Fruit fly (Drosophila melanogaster) whole organism, prepupa: ENCODE data around the gene Cen.

Experiments used
- CG10631 ChIP-seq: fragments of 200-800 bp; sonication (Bioruptor generic); optimal IDR thresholded peaks from 2 replicates; lab custom pipeline; 2016; ENCODE audit warnings: missing biosample characterization, missing genetic modification characterization
- CG11294 ChIP-seq: fragments of 200-800 bp; sonication (Bioruptor generic); IDR thresholded peaks from 2 replicates; pipeline ENCODE4 v1.3.6; 2022; ENCODE audit warnings: missing biosample characterization, missing genetic modification characterization
- CG11762 ChIP-seq: fragments of 200-800 bp; sonication (Bioruptor generic); optimal IDR thresholded peaks from 3 replicates; lab custom pipeline; 2016; ENCODE audit warnings: missing biosample characterization, missing genetic modification characterization; ENCODE audit not compliant: insufficient read depth
- CG11902 ChIP-seq: fragments of 200-800 bp; sonication (Bioruptor generic); optimal IDR thresholded peaks from 3 replicates; lab custom pipeline; 2016; ENCODE audit warnings: missing biosample characterization, missing genetic modification characterization
- CG15336 ChIP-seq: fragments of 200-800 bp; sonication (Bioruptor generic); IDR thresholded peaks from 2 replicates; pipeline ENCODE4 v1.3.6; 2022; ENCODE audit warnings: missing biosample characterization, missing genetic modification characterization
- CG16779 ChIP-seq: fragments of 200-800 bp; sonication (Bioruptor generic); optimal IDR thresholded peaks from 3 replicates; lab custom pipeline; 2017; ENCODE audit warnings: missing biosample characterization, mild to moderate bottlenecking, missing genetic modification characterization
- CG3032 ChIP-seq: fragments of 200-800 bp; optimal IDR thresholded peaks from 2 replicates; lab custom pipeline; 2019; ENCODE audit warnings: missing biosample characterization, mild to moderate bottlenecking, missing genetic modification characterization, moderate library complexity
- CG31627 ChIP-seq: fragments of 200-800 bp; sonication (Bioruptor generic); optimal IDR thresholded peaks from 3 replicates; lab custom pipeline; 2016; ENCODE audit warnings: missing biosample characterization, missing genetic modification characterization
- CG32006 ChIP-seq: fragments of 200-800 bp; sonication (Bioruptor generic); optimal IDR thresholded peaks from 3 replicates; lab custom pipeline; 2017; ENCODE audit warnings: missing biosample characterization, mild to moderate bottlenecking, missing genetic modification characterization
- CG3919 ChIP-seq: fragments of 200-800 bp; sonication (Bioruptor generic); optimal IDR thresholded peaks from 3 replicates; lab custom pipeline; 2016; ENCODE audit warnings: missing biosample characterization, missing genetic modification characterization
- CG6163 ChIP-seq: fragments of 200-800 bp; sonication (Bioruptor generic); IDR thresholded peaks from 3 replicates; pipeline ENCODE4 v1.3.6; 2022; ENCODE audit warnings: missing biosample characterization, missing genetic modification characterization
- CG6276 ChIP-seq: fragments of 200-800 bp; sonication (Bioruptor generic); optimal IDR thresholded peaks from 2 replicates; lab custom pipeline; 2017; ENCODE audit warnings: missing biosample characterization, mild to moderate bottlenecking, missing genetic modification characterization
- CG6792 ChIP-seq: fragments of 200-800 bp; sonication (Bioruptor generic); optimal IDR thresholded peaks from 3 replicates; lab custom pipeline; 2016; ENCODE audit warnings: missing biosample characterization, missing genetic modification characterization
- CG7368 ChIP-seq: fragments of 200-800 bp; sonication (Bioruptor generic); optimal IDR thresholded peaks from 3 replicates; lab custom pipeline; 2016; ENCODE audit warnings: missing biosample characterization, missing genetic modification characterization
- CG8119 ChIP-seq: fragments of 200-800 bp; sonication (Bioruptor generic); IDR thresholded peaks from 3 replicates; pipeline ENCODE4 v1.3.6; 2022; ENCODE audit warnings: missing biosample characterization, missing genetic modification characterization
- CG9139 ChIP-seq: fragments of 200-800 bp; sonication (Bioruptor generic); optimal IDR thresholded peaks from 3 replicates; lab custom pipeline; 2017; ENCODE audit warnings: missing biosample characterization, mild to moderate bottlenecking, missing genetic modification characterization
- Eip78C ChIP-seq: fragments of 200-800 bp; sonication (Bioruptor generic); peaks from one replicate; lab custom pipeline; 2016; ENCODE audit warnings: missing biosample characterization, missing genetic modification characterization
- Ets21C ChIP-seq: fragments of 200-800 bp; sonication (Bioruptor generic); optimal IDR thresholded peaks from 3 replicates; lab custom pipeline; 2016; ENCODE audit warnings: missing biosample characterization, missing genetic modification characterization
- Ets96B ChIP-seq: fragments of 200-800 bp; optimal IDR thresholded peaks from 2 replicates; lab custom pipeline; 2019; ENCODE audit warnings: missing biosample characterization, mild to moderate bottlenecking, missing genetic modification characterization, moderate library complexity
- Gug ChIP-seq: fragments of 200-800 bp; sonication (Bioruptor generic); IDR thresholded peaks from 2 replicates; pipeline ENCODE4 v1.3.6; 2022; ENCODE audit warnings: missing biosample characterization, missing genetic modification characterization
- Hr39 ChIP-seq: fragments of 200-800 bp; sonication (Bioruptor generic); optimal IDR thresholded peaks from 2 replicates; lab custom pipeline; 2016; ENCODE audit warnings: missing biosample characterization, missing genetic modification characterization
- Lpt ChIP-seq: fragments of 200-800 bp; sonication (Bioruptor generic); optimal IDR thresholded peaks from 3 replicates; lab custom pipeline; 2016; ENCODE audit warnings: missing biosample characterization, missing genetic modification characterization
- Met ChIP-seq: fragments of 200-800 bp; sonication (Bioruptor generic); optimal IDR thresholded peaks from 3 replicates; lab custom pipeline; 2016; ENCODE audit warnings: missing biosample characterization, missing genetic modification characterization
- Smox ChIP-seq: fragments of 200-800 bp; sonication (Bioruptor generic); optimal IDR thresholded peaks from 3 replicates; lab custom pipeline; 2016; ENCODE audit warnings: missing biosample characterization, missing genetic modification characterization
- Sox15 ChIP-seq: fragments of 200-800 bp; sonication (Bioruptor generic); optimal IDR thresholded peaks from 3 replicates; lab custom pipeline; 2016; ENCODE audit warnings: missing biosample characterization, missing genetic modification characterization
- achi ChIP-seq: fragments of 200-800 bp; sonication (Bioruptor generic); optimal IDR thresholded peaks from 3 replicates; lab custom pipeline; 2016; ENCODE audit warnings: missing biosample characterization, missing genetic modification characterization
- cyc ChIP-seq: fragments of 200-800 bp; sonication (Bioruptor generic); optimal IDR thresholded peaks from 3 replicates; lab custom pipeline; 2016; ENCODE audit warnings: missing biosample characterization, missing genetic modification characterization
- dac ChIP-seq: fragments of 200-800 bp; sonication (Bioruptor generic); optimal IDR thresholded peaks from 2 replicates; lab custom pipeline; 2017; ENCODE audit warnings: missing biosample characterization, mild to moderate bottlenecking, missing genetic modification characterization
- eg ChIP-seq: fragments of 200-800 bp; sonication (Bioruptor generic); IDR thresholded peaks from 3 replicates; pipeline ENCODE4 v1.3.6; 2022; ENCODE audit warnings: missing biosample characterization, missing genetic modification characterization
- esn ChIP-seq: fragments of 200-800 bp; sonication (Bioruptor generic); optimal IDR thresholded peaks from 2 replicates; lab custom pipeline; 2016; ENCODE audit warnings: missing biosample characterization, mild to moderate bottlenecking, missing genetic modification characterization, moderate library complexity
- fd85E ChIP-seq: fragments of 200-800 bp; sonication (Bioruptor generic); optimal IDR thresholded peaks from 3 replicates; lab custom pipeline; 2016; ENCODE audit warnings: missing biosample characterization, missing genetic modification characterization
- fkh ChIP-seq: fragments of 200-800 bp; sonication (Bioruptor generic); optimal IDR thresholded peaks from 3 replicates; lab custom pipeline; 2017; ENCODE audit warnings: missing biosample characterization, mild to moderate bottlenecking, missing genetic modification characterization, moderate library complexity
- lz ChIP-seq: fragments of 200-800 bp; sonication (Bioruptor generic); optimal IDR thresholded peaks from 3 replicates; lab custom pipeline; 2016; ENCODE audit warnings: missing biosample characterization, missing genetic modification characterization
- pdm3 ChIP-seq: fragments of 200-800 bp; sonication (Bioruptor generic); optimal IDR thresholded peaks from 3 replicates; lab custom pipeline; 2016; ENCODE audit warnings: missing biosample characterization, missing genetic modification characterization
- salr ChIP-seq, 2 experiments: fragments of 200-800 bp; sonication (Bioruptor generic); optimal IDR thresholded peaks; 3 replicates each; lab custom pipeline; 2016 to 2018; ENCODE audit warnings: missing biosample characterization in 2 of 2, missing genetic modification characterization in 2 of 2, mild to moderate bottlenecking in 1 of 2
- svp ChIP-seq: fragments of 200-800 bp; sonication (Bioruptor generic); peaks from one replicate; lab custom pipeline; 2016; ENCODE audit warnings: missing biosample characterization, missing genetic modification characterization
- topi ChIP-seq: fragments of 200-800 bp; sonication (Bioruptor generic); optimal IDR thresholded peaks from 3 replicates; lab custom pipeline; 2016; ENCODE audit warnings: missing biosample characterization, missing genetic modification characterization

Gene Cen

dm6 chr2L:20674718-20675117 lies 6.9 kb downstream of the Cen start:
- TF ChIP-seq CG3919 (no peak), eg (GFP tag; lab: Robert Waterston, UW) (0 out of 3 replicates have a peak, but pooled peaks have one; percentile 35), Eip78C (GFP tag; lab: Kevin White, UChicago) (peak; percentile 8), CG6792 (GFP tag; lab: Kevin White, UChicago) (no peak), Met (GFP tag; lab: Kevin White, UChicago) (no peak), CG9139 (GFP tag; lab: Kevin White, UChicago) (no peak), CG7368 (GFP tag; lab: Kevin White, UChicago) (no peak), svp (peak; percentile 47), Sox15 (GFP tag; lab: Kevin White, UChicago) (no peak), CG3032 (tag; lab: Kevin White, UChicago) (no peak)

- TF ChIP-seq CG15336 (GFP tag; lab: Robert Waterston, UW): no peak
- peak; percentile 18 for TF ChIP-seq Eip78C (GFP tag; lab: Kevin White, UChicago)
- TF ChIP-seq fkh: no peak
- TF ChIP-seq svp: peak; percentile 37
- TF ChIP-seq CG32006 (GFP tag; lab: Kevin White, UChicago): peak; percentile 16
- 0 out of 3 replicates have a peak, but pooled peaks have one; percentile 22 for TF ChIP-seq eg (GFP tag; lab: Robert Waterston, UW)
- TF ChIP-seq CG16779 (tag; lab: Kevin White, UChicago): peak; percentile 70
- TF ChIP-seq, all 60 proteins: peak for 5
Observed at dm6 chr2L:20673737-20674461, 7.7 kb downstream of the Cen start.

- TF ChIP-seq Ets21C (GFP tag; lab: Kevin White, UChicago) (no peak), CG11902 (GFP tag; lab: Kevin White, UChicago) (no peak), CG32006 (GFP tag; lab: Kevin White, UChicago) (no peak), Smox (GFP tag; lab: Kevin White, UChicago) (no peak), topi (GFP tag; lab: Kevin White, UChicago) (no peak), CG6276 (GFP tag; lab: Kevin White, UChicago) (peak; percentile 25), CG6163 (GFP tag; lab: Robert Waterston, UW) (no peak), eg (GFP tag; lab: Robert Waterston, UW) (0 out of 3 replicates have a peak, but pooled peaks have one; percentile 26), Lpt (GFP tag; lab: Kevin White, UChicago) (no peak), dac (GFP tag; lab: Kevin White, UChicago) (no peak), Ets96B (no peak), CG10631 (GFP tag; lab: Kevin White, UChicago) (no peak), Sox15 (GFP tag; lab: Kevin White, UChicago) (no peak), CG8119 (GFP tag; lab: Robert Waterston, UW) (peak; percentile 26; the same call in 1 of the 3 replicates)
Observed at dm6 chr2L:20671212-20671611, 10.4 kb downstream of the Cen start.

dm6 chr2L:20664428-20664827 lies 17.2 kb downstream of the Cen start:
- TF ChIP-seq CG6163 (GFP tag; lab: Robert Waterston, UW): no peak
- peak; percentile 90 for TF ChIP-seq svp
- TF ChIP-seq, all 60 proteins: peak for 1

- TF ChIP-seq pdm3 (GFP tag; lab: Kevin White, UChicago) (no peak), CG15336 (GFP tag; lab: Robert Waterston, UW) (peak; percentile 39; the same call in 1 of the 2 replicates), CG6163 (GFP tag; lab: Robert Waterston, UW) (0 out of 3 replicates have a peak, but pooled peaks have one; percentile 59), CG16779 (tag; lab: Kevin White, UChicago) (no peak)
Observed at dm6 chr2L:20661071-20661470, 20.6 kb downstream of the Cen start.

dm6 chr2L:20656110-20656509 lies 25.5 kb downstream of the Cen start, which contains the start of the genes brun and CG2614:
brun (minus strand) TSS chr2L:20656178.
CG2614 (plus strand) TSS chr2L:20656426.
- TF ChIP-seq CG31627 (GFP tag; lab: Kevin White, UChicago): peak; percentile 77
- no peak for TF ChIP-seq salr (GFP tag; optimal IDR thresholded peaks at IDR 0.05; lab: Kevin White, UChicago)
- TF ChIP-seq eg (GFP tag; lab: Robert Waterston, UW): 0 out of 3 replicates have a peak, but pooled peaks have one; percentile 36
- peak; percentile 79 for TF ChIP-seq Hr39 (GFP tag; lab: Kevin White, UChicago)
- TF ChIP-seq CG15336 (GFP tag; lab: Robert Waterston, UW): peak; percentile 43; the same call in 1 of the 2 replicates
- peak; percentile 67 for TF ChIP-seq esn
- TF ChIP-seq achi: no peak
- peak; percentile 31; the same call in 1 of the 2 replicates for TF ChIP-seq CG11294 (GFP tag; lab: Robert Waterston, UW)
- TF ChIP-seq lz (GFP tag; lab: Kevin White, UChicago): peak; percentile 76
- TF ChIP-seq Sox15 (GFP tag; lab: Kevin White, UChicago): peak; percentile 49
- peak; percentile 32; the same call in 1 of the 2 replicates for TF ChIP-seq Gug (GFP tag; lab: Robert Waterston, UW)
- peak; percentile 35 for TF ChIP-seq CG11902 (GFP tag; lab: Kevin White, UChicago)
- no peak for TF ChIP-seq topi (GFP tag; lab: Kevin White, UChicago)
- TF ChIP-seq CG3032 (tag; lab: Kevin White, UChicago): peak; percentile 52
- TF ChIP-seq Lpt (GFP tag; lab: Kevin White, UChicago): peak; percentile 19
- peak; percentile 65 for TF ChIP-seq cyc
- peak; percentile 26 for TF ChIP-seq CG11762 (GFP tag; lab: Kevin White, UChicago)
- no peak for TF ChIP-seq CG8119 (GFP tag; lab: Robert Waterston, UW)
- TF ChIP-seq fd85E: no peak
- TF ChIP-seq CG6163 (GFP tag; lab: Robert Waterston, UW): peak; percentile 44; the same call in 1 of the 3 replicates
